Worm (Caenorhabditis elegans): ENCODE data around the gene T26E4.7.
"Not testable (repeated sequence)": the region's sequence is repeated elsewhere in the genome, so short reads cannot be mapped to it uniquely, and the experiment has no call there.

T26E4.7 gene

DNA sequence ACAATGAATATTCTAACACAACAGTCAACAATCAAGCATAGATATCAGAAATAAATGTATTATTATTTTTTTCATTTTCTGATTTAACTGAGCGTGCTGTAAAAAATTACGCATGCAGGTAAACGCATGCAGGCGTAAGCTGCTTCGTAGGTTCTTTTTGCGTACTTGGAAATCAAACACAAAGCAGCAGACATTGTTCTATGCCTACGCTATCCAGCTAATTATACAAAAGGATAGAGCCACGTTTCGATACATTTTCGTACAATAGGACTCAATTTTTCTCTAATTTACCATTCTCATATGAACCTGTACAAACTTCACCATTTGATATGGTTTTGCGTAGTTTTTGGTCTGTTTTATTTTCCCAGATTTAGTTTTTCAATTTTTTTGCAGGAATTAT lies 10.9 kb upstream of the T26E4.7 start, which contains the start of gene T26E4.3:
T26E4.3 (plus strand) TSS at position 301 of the 400 bp plus-strand sequence.
- TF ChIP-seq mab-5 (tag; optimal IDR thresholded peaks at IDR 0.05) (no peak), nhr-25 (tag; optimal IDR thresholded peaks at IDR 0.05) (no peak)

DNA sequence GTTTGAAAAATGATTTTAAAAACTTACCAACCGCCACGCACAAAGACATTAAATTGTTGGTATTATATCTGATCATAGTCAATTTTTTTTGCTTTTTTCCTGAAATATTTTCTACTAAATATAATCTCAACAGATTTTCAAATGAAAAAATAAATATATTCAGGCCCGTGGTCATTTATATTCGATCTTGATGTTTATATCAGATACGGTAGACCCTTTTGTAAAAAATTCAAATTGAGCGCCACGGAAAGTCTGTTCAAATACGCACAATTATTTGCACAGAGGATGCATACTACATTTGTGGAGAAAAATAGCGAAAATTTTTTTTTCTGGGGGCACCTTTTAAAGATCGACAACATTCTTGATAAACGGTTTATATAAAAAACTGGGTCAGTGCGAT lies 961 bp upstream of the T26E4.7 start, which contains the start of gene T26E4.4:
T26E4.4 (minus strand) TSS at position 101 of the 400 bp plus-strand sequence.
- TF ChIP-seq peb-1 (tag; optimal IDR thresholded peaks at IDR 0.05) (no peak), ceh-82 (tag; optimal IDR thresholded peaks at IDR 0.05) (no peak), dmd-4 (tag; optimal IDR thresholded peaks at IDR 0.05) (no peak), C34F6.9 (tag; optimal IDR thresholded peaks at IDR 0.05) (no peak), sem-4 (tag; optimal IDR thresholded peaks at IDR 0.05) (no peak), nhr-25 (tag; optimal IDR thresholded peaks at IDR 0.05) (no peak), R02D3.7 (tag; optimal IDR thresholded peaks at IDR 0.05) (no peak), blmp-1 (tag; optimal IDR thresholded peaks at IDR 0.05; ENCODE audit: insufficient read depth) (no peak), alr-1 (tag; optimal IDR thresholded peaks at IDR 0.05) (no peak), aly-2 (tag; optimal IDR thresholded peaks at IDR 0.05) (no peak), F13H6.1 (tag; optimal IDR thresholded peaks at IDR 0.05) (no peak)

DNA sequence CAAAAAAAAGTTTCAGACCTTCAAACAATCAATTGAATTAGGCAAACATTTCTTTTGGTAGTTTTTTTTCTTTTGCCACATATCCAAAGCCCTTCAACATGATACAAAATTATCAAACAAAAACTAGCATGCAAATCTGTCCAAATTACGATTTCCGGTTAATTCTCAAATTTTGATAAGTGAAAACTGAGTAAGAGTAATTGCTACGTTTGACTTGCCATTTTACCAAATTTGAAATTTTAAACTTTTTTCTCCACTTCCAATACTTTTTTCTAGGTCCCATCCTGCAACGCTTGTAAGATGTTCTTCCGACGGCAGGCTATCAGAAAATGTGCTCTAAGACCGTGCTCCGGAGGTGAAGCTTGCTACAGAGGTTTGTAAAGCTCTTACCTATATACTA lies 2.7 kb downstream of the T26E4.7 start, which contains the start of gene nhr-223:
nhr-223 (plus strand) TSS at position 301 of the 400 bp plus-strand sequence.
- TF ChIP-seq lin-11 (tag; optimal IDR thresholded peaks at IDR 0.05): no peak
- TF ChIP-seq Y55F3AM.14 (GFP tag; optimal IDR thresholded peaks at IDR 0.05): no peak
- no peak for TF ChIP-seq ztf-11 (tag; optimal IDR thresholded peaks at IDR 0.05)
- no peak for TF ChIP-seq mdl-1 (tag; optimal IDR thresholded peaks at IDR 0.05)
- no peak for TF ChIP-seq nhr-25 (tag; optimal IDR thresholded peaks at IDR 0.05)

DNA sequence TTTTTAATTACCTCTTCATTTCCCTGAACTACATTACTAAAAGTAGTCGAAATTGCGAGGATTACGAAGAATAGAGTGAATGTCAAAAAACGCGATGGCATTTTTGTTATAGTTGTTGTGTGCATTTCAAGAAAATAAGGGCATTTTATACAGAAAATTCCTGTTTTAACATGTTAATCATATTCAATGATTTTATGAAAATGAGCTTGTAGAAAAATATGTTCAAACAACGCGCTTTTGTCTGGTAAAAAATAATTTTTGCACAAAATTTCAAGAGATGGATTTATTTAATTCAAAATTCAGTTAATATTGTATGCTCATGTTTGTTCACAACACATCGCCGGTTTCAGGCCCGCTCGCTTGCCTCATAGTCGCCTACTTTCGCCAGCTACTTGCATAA lies 4.7 kb downstream of the T26E4.7 start, which contains the start of gene T26E4.10:
T26E4.10 (minus strand) TSS at position 101 of the 400 bp plus-strand sequence.
- no peak for TF ChIP-seq alr-1 (tag; optimal IDR thresholded peaks at IDR 0.05)
- no peak for TF ChIP-seq lin-39 (tag; optimal IDR thresholded peaks at IDR 0.05)
- TF ChIP-seq Y55F3AM.14 (GFP tag; optimal IDR thresholded peaks at IDR 0.05): no peak
- TF ChIP-seq nhr-77 (tag; optimal IDR thresholded peaks at IDR 0.05): no peak
- no peak for TF ChIP-seq sma-3 (GFP tag; optimal IDR thresholded peaks at IDR 0.05)
- no peak for TF ChIP-seq ztf-4 (tag; optimal IDR thresholded peaks at IDR 0.05)
- no peak for TF ChIP-seq nhr-25 (tag; optimal IDR thresholded peaks at IDR 0.05)
- TF ChIP-seq zag-1 (tag; optimal IDR thresholded peaks at IDR 0.05): no peak

DNA sequence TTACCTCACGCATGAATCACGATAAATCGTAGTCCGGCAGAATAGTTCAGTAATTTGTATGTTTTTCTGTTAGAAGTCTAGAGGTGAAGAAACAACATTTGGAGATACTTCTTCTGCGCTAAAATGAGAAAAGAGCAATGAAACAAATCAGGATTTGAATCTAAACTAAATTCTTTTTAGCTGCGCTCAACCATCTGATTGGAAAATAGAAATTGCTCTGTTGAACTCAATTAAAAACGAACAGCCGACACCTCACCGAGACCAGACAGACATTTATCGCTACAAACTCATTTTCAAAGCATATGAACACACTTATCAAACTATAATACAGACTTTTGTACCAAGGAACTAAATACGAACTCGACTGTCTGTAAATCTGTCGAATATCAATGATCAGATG lies 9.3 kb downstream of the T26E4.7 start, which contains the start of gene T26E4.9:
T26E4.9 (minus strand) TSS at position 101 of the 400 bp plus-strand sequence.
- TF ChIP-seq mbf-1, nhr-6, ztf-4 (tag; optimal IDR thresholded peaks at IDR 0.05): not testable (repeated sequence)

DNA sequence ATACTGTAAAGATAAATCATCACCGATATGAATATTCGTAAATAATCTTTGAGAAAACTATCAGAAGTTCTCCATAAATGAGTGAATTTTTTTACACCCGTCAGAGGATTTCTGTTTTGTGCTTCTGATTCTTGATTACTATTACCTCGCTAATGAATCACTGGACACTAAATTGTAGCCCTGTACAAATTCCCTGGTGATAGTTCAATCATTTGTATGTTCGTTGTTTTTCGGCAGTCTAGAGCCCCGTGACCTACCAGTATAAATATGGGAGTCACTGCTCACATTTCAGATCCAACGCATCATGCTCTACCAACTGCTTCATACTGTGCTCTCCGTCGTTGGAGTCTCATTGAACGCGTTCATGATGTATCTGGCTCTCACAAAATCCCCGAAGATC lies 9.7 kb downstream of the T26E4.7 start, which contains the start of gene srd-27:
srd-27 (plus strand) TSS at position 301 of the 400 bp plus-strand sequence.
- not testable (repeated sequence) for TF ChIP-seq dmd-4 (tag; optimal IDR thresholded peaks at IDR 0.05); nhr-10 (tag; optimal IDR thresholded peaks at IDR 0.05); unc-55 (GFP tag; optimal IDR thresholded peaks at IDR 0.05)

DNA sequence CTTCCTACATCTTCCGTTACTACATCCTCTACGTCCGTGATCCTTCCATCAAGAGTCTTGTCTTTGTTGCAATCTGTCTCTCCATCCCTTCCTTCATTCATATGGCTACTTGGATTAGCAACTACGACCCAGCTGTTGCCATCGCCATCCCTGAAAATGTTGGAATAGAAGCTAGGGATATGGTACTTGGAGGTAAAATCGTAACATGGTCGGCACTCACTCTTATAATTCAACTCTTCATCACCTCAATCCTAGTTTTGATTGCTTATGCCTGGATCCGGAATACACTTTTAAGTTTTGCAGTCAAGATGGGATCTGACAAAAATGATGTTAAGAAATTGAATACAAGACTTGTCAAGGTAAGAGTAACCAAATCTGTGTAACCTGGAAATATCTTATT lies 10.4 kb downstream of the T26E4.7 start, which contains the start of gene T26E4.18:
T26E4.18 (minus strand) TSS at position 101 of the 400 bp plus-strand sequence.
- not testable (repeated sequence) for TF ChIP-seq Y55F3AM.14 (GFP tag; optimal IDR thresholded peaks at IDR 0.05); elt-3 (tag; optimal IDR thresholded peaks at IDR 0.05); alr-1 (tag; optimal IDR thresholded peaks at IDR 0.05)

DNA sequence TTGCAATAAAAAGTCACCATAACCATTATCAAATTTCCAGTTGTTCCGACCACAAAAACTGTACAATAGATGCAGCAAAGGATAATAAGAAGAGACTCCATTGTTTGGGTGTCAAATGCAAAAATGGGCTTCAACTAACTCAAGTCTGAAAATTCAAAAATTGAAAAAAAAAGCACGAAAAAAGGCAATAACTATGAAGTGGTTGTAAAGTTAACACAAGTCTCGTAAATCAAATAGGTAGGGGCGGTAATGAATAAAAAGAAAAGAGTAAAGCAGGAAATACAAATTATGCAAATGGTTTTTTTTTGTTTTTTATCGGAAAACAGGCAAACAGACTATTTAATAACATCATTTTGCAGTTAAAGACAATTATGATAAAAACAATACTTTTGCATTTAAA lies 14.1 kb downstream of the T26E4.7 start, which contains the start of gene srsx-38:
srsx-38 (minus strand) TSS at position 101 of the 400 bp plus-strand sequence.
- TF ChIP-seq lsy-2 (tag; optimal IDR thresholded peaks at IDR 0.05); lin-13 (GFP tag; optimal IDR thresholded peaks at IDR 0.05); sem-4 (tag; optimal IDR thresholded peaks at IDR 0.05): not testable (repeated sequence)
